Worm (Caenorhabditis elegans) whole organism, late embryonic: ENCODE data around the gene srw-38.

Experiments
- F13H6.1 ChIP-seq: sonication (generic microtip); optimal IDR thresholded peaks from 2 replicates; lab custom pipeline; 2016; ENCODE audit warnings: missing genetic modification characterization, missing compliant biosample characterization
- ama-1 ChIP-seq: fragments of 150-350 bp; optimal IDR thresholded peaks from 2 replicates; lab custom pipeline; 2014
- dmd-4 ChIP-seq: sonication (generic microtip); optimal IDR thresholded peaks from 2 replicates; lab custom pipeline; 2016; ENCODE audit warnings: borderline replicate concordance, missing genetic modification characterization, missing compliant biosample characterization
- fkh-10 ChIP-seq: fragments of 150-350 bp; optimal IDR thresholded peaks from 2 replicates; lab custom pipeline; 2014; ENCODE audit warnings: missing biosample characterization, missing genetic modification reagents, missing genetic modification characterization
- lim-6 ChIP-seq: sonication (generic microtip); optimal IDR thresholded peaks from 2 replicates; lab custom pipeline; 2016; ENCODE audit warnings: missing genetic modification characterization, missing compliant biosample characterization
- unc-3 ChIP-seq, 2 experiments: fragments of 200-800 bp in 1 of 2; sonication (Bioruptor generic) in 1 of 2; sonication (generic microtip) in 1 of 2; conservative IDR thresholded peaks in 1 of 2; optimal IDR thresholded peaks in 1 of 2; 2 replicates each; pipeline versions ENCODE4 v1.3.6 to Lab custom; 2016 to 2022; ENCODE audit warnings: missing compliant biosample characterization in 2 of 2, missing genetic modification characterization in 2 of 2, missing genetic modification reagents in 1 of 2
- unc-42 ChIP-seq: sonication (generic microtip); optimal IDR thresholded peaks from 2 replicates; lab custom pipeline; 2016; ENCODE audit warnings: missing genotype, missing genetic modification characterization, missing compliant biosample characterization

ce11 chrV:19860225-19860624 is 24.0 kb downstream of the srw-38 start:
- TF ChIP-seq dmd-4 (tag; lab: Kevin White, UChicago) (no peak), unc-3 (GFP tag; conservative IDR thresholded peaks at IDR 0.05; lab: Robert Waterston, UW) (no peak), unc-3 (tag; optimal IDR thresholded peaks at IDR 0.05; lab: Kevin White, UChicago) (no peak), fkh-10 (GFP tag; lab: Kevin White, UChicago) (no peak), unc-42 (tag; lab: Kevin White, UChicago) (no peak), F13H6.1 (tag; lab: Kevin White, UChicago) (no peak), ama-1 (lab: Kevin White, UChicago) (no peak), lim-6 (tag; lab: Kevin White, UChicago) (no peak)
